Fruit fly (Drosophila melanogaster): ENCODE measurements around the gene Rtnl1.

dm6 chr2L:4973731-4974415 lies 35.6 kb downstream of the Rtnl1 start, which contains the start of gene mRpL28:
- TF ChIP-seq CG8478 (optimal IDR thresholded peaks at IDR 0.05), result no peak
- TF ChIP-seq pan (optimal IDR thresholded peaks at IDR 0.05), result no peak
- no peak for TF ChIP-seq usp (GFP tag; optimal IDR thresholded peaks at IDR 0.05)
- TF ChIP-seq EcR (GFP tag; optimal IDR thresholded peaks at IDR 0.05), result no peak
